Worm (Caenorhabditis elegans) whole organism, L4 larva: ENCODE results near the gene pptr-2.
A peak's percentile ranks its signal among the peaks of the same experiment; 100 is the strongest.

Experiments used
- F37D6.2 ChIP-seq: sonication (generic microtip); optimal IDR thresholded peaks from 2 replicates; lab custom pipeline; 2016; ENCODE audit warnings: mild to moderate bottlenecking, missing genetic modification characterization, missing compliant biosample characterization
- F44E2.7 ChIP-seq: fragments of 200-800 bp; sonication (Bioruptor generic); IDR thresholded peaks from 2 replicates; pipeline ENCODE4 v2.1.2; 2022; ENCODE audit warnings: missing genetic modification characterization, missing compliant biosample characterization
- F49E8.2 ChIP-seq: sonication (generic microtip); optimal IDR thresholded peaks from 2 replicates; lab custom pipeline; 2016; ENCODE audit warnings: missing compliant biosample characterization, mild to moderate bottlenecking, missing genetic modification characterization, borderline replicate concordance
- T20F7.1 ChIP-seq: fragments of 200-800 bp; sonication (Bioruptor generic); optimal IDR thresholded peaks from 2 replicates; lab custom pipeline; 2018; ENCODE audit warnings: mild to moderate bottlenecking, missing genetic modification characterization, missing compliant biosample characterization
- ZK337.2 ChIP-seq: fragments of 200-800 bp; sonication (Bioruptor generic); IDR thresholded peaks from 2 replicates; pipeline ENCODE4 v1.3.6; 2022; ENCODE audit warnings: missing genetic modification reagents, missing genetic modification characterization, missing compliant biosample characterization
- ceh-28 ChIP-seq: fragments of 150-350 bp; optimal IDR thresholded peaks from 2 replicates; lab custom pipeline; 2014; ENCODE audit warnings: missing biosample characterization, missing genetic modification reagents, missing genetic modification characterization
- ceh-62 ChIP-seq: sonication (generic microtip); optimal IDR thresholded peaks from 2 replicates; lab custom pipeline; 2017; ENCODE audit warnings: missing biosample characterization, missing genetic modification characterization
- ceh-82 ChIP-seq: sonication (generic microtip); optimal IDR thresholded peaks from 2 replicates; lab custom pipeline; 2017; ENCODE audit warnings: missing biosample characterization, missing genetic modification characterization
- duxl-1 ChIP-seq: sonication (generic microtip); optimal IDR thresholded peaks from 2 replicates; lab custom pipeline; 2016; ENCODE audit warnings: mild to moderate bottlenecking, missing genetic modification characterization, moderate library complexity, missing compliant biosample characterization; ENCODE audit not compliant: poor library complexity
- hif-1 ChIP-seq, 2 experiments: sonication (generic microtip); optimal IDR thresholded peaks; 2 replicates each; lab custom pipeline; 2016 to 2017; ENCODE audit warnings: missing compliant biosample characterization in 2 of 2, missing genetic modification characterization in 2 of 2, missing genetic modification reagents in 2 of 2, missing genotype in 2 of 2, mild to moderate bottlenecking in 1 of 2
- hlh-11 ChIP-seq: fragments of 200-800 bp; sonication (Bioruptor generic); optimal IDR thresholded peaks from 2 replicates; lab custom pipeline; 2018; ENCODE audit warnings: mild to moderate bottlenecking, missing genetic modification characterization, missing compliant biosample characterization
- hlh-30 ChIP-seq: sonication (generic microtip); optimal IDR thresholded peaks from 2 replicates; lab custom pipeline; 2017; ENCODE audit warnings: antibody characterized with exemption, mild to moderate bottlenecking, missing genetic modification characterization, missing compliant biosample characterization; ENCODE audit not compliant: insufficient read depth
- lin-1 ChIP-seq: fragments of 200-800 bp; sonication (Bioruptor generic); IDR thresholded peaks from 2 replicates; pipeline ENCODE4 v1.3.6; 2022; ENCODE audit warnings: missing genetic modification reagents, missing genetic modification characterization, missing compliant biosample characterization
- lin-15B ChIP-seq: fragments of 150-350 bp; sonication (generic microtip); optimal IDR thresholded peaks from 3 replicates; lab custom pipeline; 2014; ENCODE audit warnings: missing biosample characterization, missing genetic modification characterization
- lin-38 ChIP-seq: fragments of 200-800 bp; sonication (Bioruptor generic); IDR thresholded peaks from 2 replicates; pipeline ENCODE4 v1.3.6; 2022; ENCODE audit warnings: missing genetic modification reagents, missing genetic modification characterization, missing compliant biosample characterization
- lsy-2 ChIP-seq, 2 experiments: fragments of 150-350 bp in 1 of 2; sonication (generic microtip) in 1 of 2; optimal IDR thresholded peaks; 2 replicates each; lab custom pipeline; 2014 to 2017; ENCODE audit warnings: missing biosample characterization in 2 of 2, missing genetic modification characterization in 2 of 2
- madf-5 ChIP-seq, 2 experiments: fragments of 200-800 bp; sonication (Bioruptor generic); IDR thresholded peaks; 2 replicates each; pipeline ENCODE4 v1.3.6; 2022; ENCODE audit warnings: missing compliant biosample characterization in 2 of 2, missing genetic modification characterization in 2 of 2
- mdl-1 ChIP-seq, 2 experiments: fragments of 150-350 bp in 1 of 2; sonication (generic microtip) in 1 of 2; optimal IDR thresholded peaks; 2 replicates each; lab custom pipeline; 2014 to 2017; ENCODE audit warnings: missing biosample characterization in 2 of 2, missing genetic modification characterization in 2 of 2
- mes-2 ChIP-seq: sonication (generic microtip); optimal IDR thresholded peaks from 2 replicates; lab custom pipeline; 2016; ENCODE audit warnings: missing genotype, mild to moderate bottlenecking, missing genetic modification characterization, missing compliant biosample characterization; ENCODE audit not compliant: poor library complexity, severe bottlenecking
- mxl-3 ChIP-seq: fragments of 200-800 bp; sonication (Bioruptor generic); optimal IDR thresholded peaks from 2 replicates; lab custom pipeline; 2018; ENCODE audit warnings: mild to moderate bottlenecking, missing genetic modification characterization, missing compliant biosample characterization
- nhr-10 ChIP-seq: fragments of 150-350 bp; optimal IDR thresholded peaks from 2 replicates; lab custom pipeline; 2014; ENCODE audit warnings: missing biosample characterization, missing genetic modification characterization
- nhr-25 ChIP-seq: sonication (generic microtip); optimal IDR thresholded peaks from 2 replicates; lab custom pipeline; 2017; ENCODE audit warnings: missing genetic modification characterization, mild to moderate bottlenecking, missing compliant biosample characterization, antibody characterized with exemption, moderate library complexity, borderline replicate concordance; ENCODE audit not compliant: insufficient read depth
- nhr-28 ChIP-seq: fragments of 150-350 bp; optimal IDR thresholded peaks from 2 replicates; lab custom pipeline; 2014; ENCODE audit warnings: missing biosample characterization, missing genetic modification characterization
- nhr-77 ChIP-seq: fragments of 150-350 bp; optimal IDR thresholded peaks from 2 replicates; lab custom pipeline; 2014; ENCODE audit warnings: missing biosample characterization, missing genetic modification characterization
- pha-4 ChIP-seq, 2 experiments: fragments of 150-350 bp in 1 of 2; fragments of 200-800 bp in 1 of 2; sonication (Bioruptor generic) in 1 of 2; IDR thresholded peaks in 1 of 2; optimal IDR thresholded peaks in 1 of 2; 2 replicates each; pipeline versions ENCODE4 v1.3.6 to Lab custom; 2014 to 2022; ENCODE audit warnings: missing genetic modification characterization in 2 of 2, missing genetic modification reagents in 2 of 2, missing biosample characterization in 1 of 2, missing compliant biosample characterization in 1 of 2
- php-3 ChIP-seq: fragments of 200-800 bp; sonication (Bioruptor generic); IDR thresholded peaks from 2 replicates; pipeline ENCODE4 v1.3.6; 2022; ENCODE audit warnings: missing genetic modification reagents, missing genetic modification characterization, missing compliant biosample characterization
- sdz-12 ChIP-seq: fragments of 200-800 bp; sonication (Bioruptor generic); optimal IDR thresholded peaks from 2 replicates; lab custom pipeline; 2018; ENCODE audit warnings: mild to moderate bottlenecking, missing genetic modification characterization, missing compliant biosample characterization
- spr-3 ChIP-seq: fragments of 200-800 bp; sonication (Bioruptor generic); optimal IDR thresholded peaks from 2 replicates; lab custom pipeline; 2018; ENCODE audit warnings: mild to moderate bottlenecking, missing genetic modification characterization, missing compliant biosample characterization
- tra-1 ChIP-seq: fragments of 200-800 bp; sonication (Bioruptor generic); IDR thresholded peaks from 2 replicates; pipeline ENCODE4 v1.3.6; 2022; ENCODE audit warnings: missing genetic modification reagents, missing genetic modification characterization, missing compliant biosample characterization
- unc-130 ChIP-seq: sonication (generic microtip); optimal IDR thresholded peaks from 2 replicates; lab custom pipeline; 2016; ENCODE audit warnings: missing genetic modification reagents, missing genetic modification characterization, missing compliant biosample characterization
- unc-62 ChIP-seq, 3 experiments: fragments of 150-350 bp in 1 of 3; sonication (generic microtip); optimal IDR thresholded peaks in 2 of 3; peaks in 1 of 3; 1 replicate in 1 of 3; 2 replicates in 2 of 3; lab custom pipeline; 2014 to 2017; ENCODE audit warnings: missing biosample characterization in 3 of 3, missing genetic modification characterization in 3 of 3, missing genetic modification reagents in 3 of 3, missing genotype in 1 of 3
- zfp-2 ChIP-seq: sonication (generic microtip); optimal IDR thresholded peaks from 2 replicates; lab custom pipeline; 2016; ENCODE audit warnings: mild to moderate bottlenecking, missing genetic modification characterization, missing compliant biosample characterization
- zip-2 ChIP-seq: fragments of 150-350 bp; optimal IDR thresholded peaks from 2 replicates; lab custom pipeline; 2014; ENCODE audit warnings: missing biosample characterization, missing genetic modification characterization
- ztf-11 ChIP-seq: fragments of 150-350 bp; optimal IDR thresholded peaks from 2 replicates; lab custom pipeline; 2014; ENCODE audit warnings: missing biosample characterization, missing genetic modification characterization
- ztf-7 ChIP-seq: fragments of 150-350 bp; optimal IDR thresholded peaks from 2 replicates; lab custom pipeline; 2014; ENCODE audit warnings: missing biosample characterization, missing genetic modification characterization

The pptr-2 gene

DNA sequence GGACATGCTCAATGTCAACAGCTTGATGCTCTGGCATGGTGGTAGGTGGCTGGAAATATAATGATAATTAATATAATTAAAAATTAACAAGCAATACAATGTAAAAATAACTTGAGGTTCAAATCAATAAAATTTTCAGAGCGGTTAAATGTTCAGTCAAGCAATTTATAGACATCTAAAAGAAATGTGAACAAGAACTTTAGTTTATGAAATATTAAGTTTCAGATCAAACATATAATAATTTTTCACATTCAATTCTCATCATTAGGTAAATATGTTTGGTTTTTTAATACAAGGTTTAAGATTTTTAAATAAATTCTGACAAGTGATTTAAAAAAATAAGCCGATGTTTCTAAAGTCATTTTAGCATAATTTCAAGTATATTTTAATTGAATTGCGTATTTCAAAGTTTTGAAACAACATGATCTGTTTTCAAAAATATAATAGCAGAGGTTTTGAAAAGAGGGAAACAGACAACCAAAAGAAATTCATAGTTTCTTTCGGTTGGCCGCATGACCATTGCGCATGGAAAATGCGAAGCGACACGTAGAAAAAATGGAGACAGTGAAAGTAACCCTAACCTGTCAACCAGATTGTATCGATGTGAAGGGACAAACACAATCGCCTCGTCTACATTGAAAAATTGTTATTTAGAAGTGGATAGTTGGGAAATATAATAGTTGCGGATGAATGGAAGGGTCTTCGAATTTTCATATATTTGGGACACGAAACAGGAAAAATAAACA lies 25.7 kb upstream of the pptr-2 start, which contains the start of gene T04C12.11:
TSS of gene T04C12.11 (minus strand) at position 51 of the 746 bp plus-strand sequence.
- TF ChIP-seq mdl-1 (tag; optimal IDR thresholded peaks at IDR 0.05; lab: Kevin White, UChicago) (peak in 1 of 2 experiments; percentile 16), ztf-11 (no peak), lin-15B (tag; lab: Kevin White, UChicago) (no peak), nhr-77 (tag; lab: Kevin White, UChicago) (no peak), nhr-25 (tag; lab: Kevin White, UChicago) (peak; percentile 18), ztf-7 (tag; lab: Kevin White, UChicago) (no peak), nhr-28 (tag; lab: Kevin White, UChicago) (peak; percentile 23), T20F7.1 (peak; percentile 34), sdz-12 (GFP tag; lab: Kevin White, UChicago) (no peak), hlh-30 (peak; percentile 61), ceh-82 (no peak), hif-1 (tag; optimal IDR thresholded peaks at IDR 0.05; lab: Kevin White, UChicago) (no peak), lsy-2 (tag; optimal IDR thresholded peaks at IDR 0.05; lab: Kevin White, UChicago) (peak in 1 of 2 experiments; percentile 24)
- TF ChIP-seq, all 104 proteins: peak for 6

DNA sequence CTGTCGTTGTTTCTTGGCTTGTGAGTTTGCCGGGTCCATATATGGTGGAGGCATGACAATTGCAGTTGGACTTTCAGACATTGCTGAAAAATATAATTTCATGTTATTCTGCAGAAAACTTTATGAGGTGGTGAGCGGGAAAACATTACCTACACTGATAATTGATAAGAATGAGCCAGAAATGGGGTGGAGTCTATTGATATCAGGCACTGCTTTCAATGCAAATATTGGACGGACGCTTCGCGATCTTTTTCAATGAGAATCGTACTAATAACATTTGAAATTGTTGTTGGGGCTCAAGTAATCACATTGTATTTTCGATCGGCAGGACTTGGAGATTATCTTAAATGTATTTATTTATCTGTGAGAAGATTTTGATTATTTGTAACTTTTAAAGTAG lies 24.4 kb upstream of the pptr-2 start, which contains the start of gene T04C12.1:
TSS of gene T04C12.1 (minus strand) at position 90 of the 400 bp plus-strand sequence.
- TF ChIP-seq mxl-3 (GFP tag; lab: Kevin White, UChicago) (no peak), nhr-10 (tag; lab: Kevin White, UChicago) (no peak), ZK337.2 (GFP tag; lab: Robert Waterston, UW) (no peak), pha-4 (GFP tag; IDR thresholded peaks at IDR 0.05; lab: Robert Waterston, UW) (no peak), pha-4 (tag; optimal IDR thresholded peaks at IDR 0.05; lab: Kevin White, UChicago) (no peak), F37D6.2 (tag; lab: Kevin White, UChicago) (no peak), F44E2.7 (no peak), duxl-1 (no peak), tra-1 (GFP tag; lab: Robert Waterston, UW) (no peak), mes-2 (tag; lab: Kevin White, UChicago) (no peak), F49E8.2 (tag; lab: Kevin White, UChicago) (no peak), ceh-62 (tag; lab: Kevin White, UChicago) (no peak), lin-1 (GFP tag; lab: Robert Waterston, UW) (no peak), hlh-11 (tag; lab: Kevin White, UChicago) (no peak), lin-38 (GFP tag; lab: Robert Waterston, UW) (no peak), php-3 (GFP tag; lab: Robert Waterston, UW) (no peak), ztf-7 (tag; lab: Kevin White, UChicago) (no peak), ceh-28 (no peak), spr-3 (GFP tag; lab: Kevin White, UChicago) (no peak), zip-2 (tag; lab: Kevin White, UChicago) (no peak), unc-130 (GFP tag; lab: Kevin White, UChicago) (no peak)
- TF ChIP-seq, all 104 proteins: peak for 0

DNA sequence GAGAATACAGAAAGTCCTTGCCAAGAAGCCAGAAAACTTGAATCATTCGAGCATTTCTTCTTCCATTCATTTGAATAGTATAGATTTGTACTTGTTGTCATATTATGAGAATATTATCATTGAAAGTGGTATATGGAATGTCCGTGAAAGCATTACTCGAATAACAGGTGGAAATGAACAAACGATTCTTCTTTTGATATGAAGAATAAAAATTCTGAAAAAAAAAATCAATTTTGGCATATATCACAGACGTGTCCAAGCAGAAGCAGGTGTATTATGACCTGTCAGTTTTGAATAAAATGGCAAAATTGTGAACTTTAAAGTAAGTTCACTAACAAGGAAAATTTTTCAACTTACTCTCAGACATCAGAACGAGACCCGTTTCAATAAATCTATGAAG lies 22.3 kb upstream of the pptr-2 start, which contains the start of gene srh-75:
TSS of gene srh-75 (minus strand) at position 101 of the 400 bp plus-strand sequence.
- TF ChIP-seq zfp-2 (tag; lab: Kevin White, UChicago), result no peak
- TF ChIP-seq unc-62 (GFP tag; optimal IDR thresholded peaks at IDR 0.05 in 1 of 2; lab: Kevin White, UChicago), result peak in 1 of 2 experiments; percentile 78
- TF ChIP-seq unc-62 (tag; optimal IDR thresholded peaks at IDR 0.05; lab: Kevin White, UChicago), result no peak
- TF ChIP-seq madf-5 (GFP tag; IDR thresholded peaks at IDR 0.05; lab: Robert Waterston, UW), result no peak
